Fruit fly (Drosophila melanogaster) whole organism, embryonic: ENCODE results near the gene ssp.

Source experiments
- ATbp ChIP-seq: fragments of 200-800 bp; sonication (Bioruptor generic); optimal IDR thresholded peaks from 2 replicates; lab custom pipeline; 2017; ENCODE audit warnings: missing biosample characterization, mild to moderate bottlenecking, missing genetic modification characterization, missing genetic modification reagents
- Blimp-1 ChIP-seq: fragments of 200-800 bp; sonication (Bioruptor generic); optimal IDR thresholded peaks from 3 replicates; lab custom pipeline; 2018; ENCODE audit warnings: missing biosample characterization, missing genetic modification characterization, mild to moderate bottlenecking, moderate library complexity, missing genetic modification reagents
- CG10431 ChIP-seq: fragments of 200-800 bp; sonication (Bioruptor generic); optimal IDR thresholded peaks from 3 replicates; lab custom pipeline; 2018; ENCODE audit warnings: missing biosample characterization, mild to moderate bottlenecking, missing genetic modification characterization
- CG10543 ChIP-seq: fragments of 200-800 bp; sonication (Bioruptor generic); optimal IDR thresholded peaks from 3 replicates; lab custom pipeline; 2017; ENCODE audit warnings: missing biosample characterization, mild to moderate bottlenecking, missing genetic modification characterization, moderate library complexity
- CG10654 ChIP-seq: fragments of 200-800 bp; sonication (Bioruptor generic); optimal IDR thresholded peaks from 2 replicates; lab custom pipeline; 2016; ENCODE audit warnings: missing biosample characterization, missing genetic modification characterization
- CG12769 ChIP-seq: fragments of 200-800 bp; sonication (Bioruptor generic); optimal IDR thresholded peaks from 2 replicates; lab custom pipeline; 2019; ENCODE audit warnings: missing biosample characterization, mild to moderate bottlenecking, missing genetic modification characterization, moderate library complexity
- CG13424 ChIP-seq: fragments of 200-800 bp; sonication (Bioruptor generic); optimal IDR thresholded peaks from 2 replicates; lab custom pipeline; 2019; ENCODE audit warnings: missing biosample characterization, mild to moderate bottlenecking, missing genetic modification characterization, moderate library complexity
- CG13775 ChIP-seq: fragments of 200-800 bp; sonication (Bioruptor generic); optimal IDR thresholded peaks from 3 replicates; lab custom pipeline; 2017; ENCODE audit warnings: missing biosample characterization, mild to moderate bottlenecking, missing genetic modification characterization
- CG2199 ChIP-seq: fragments of 200-800 bp; sonication (Bioruptor generic); IDR thresholded peaks from 3 replicates; pipeline ENCODE4 v1.3.6; 2022; ENCODE audit warnings: missing biosample characterization, missing genetic modification characterization
- CG2712 ChIP-seq: fragments of 200-800 bp; optimal IDR thresholded peaks from 3 replicates; lab custom pipeline; 2019; ENCODE audit warnings: missing biosample characterization, mild to moderate bottlenecking, missing genetic modification characterization, moderate library complexity
- CG34224 ChIP-seq: fragments of 200-800 bp; sonication (Bioruptor generic); IDR thresholded peaks from 3 replicates; pipeline ENCODE4 v1.3.6; 2022; ENCODE audit warnings: missing biosample characterization, missing genetic modification characterization; ENCODE audit not compliant: partially characterized antibody
- CG34376 ChIP-seq: fragments of 200-800 bp; sonication (Bioruptor generic); optimal IDR thresholded peaks from 2 replicates; lab custom pipeline; 2018; ENCODE audit warnings: missing biosample characterization, mild to moderate bottlenecking, missing genetic modification characterization
- CG5180 ChIP-seq: fragments of 200-800 bp; sonication (Bioruptor generic); optimal IDR thresholded peaks from 3 replicates; lab custom pipeline; 2017; ENCODE audit warnings: missing biosample characterization, missing genetic modification characterization, mild to moderate bottlenecking, moderate library complexity, missing genetic modification reagents
- CG8478 ChIP-seq: fragments of >200 bp; optimal IDR thresholded peaks from 2 replicates; lab custom pipeline; 2018
- CHES-1-like ChIP-seq: fragments of 200-800 bp; sonication (Bioruptor generic); optimal IDR thresholded peaks from 2 replicates; lab custom pipeline; 2016; ENCODE audit warnings: missing biosample characterization, missing genetic modification characterization
- Eip74EF ChIP-seq, 2 experiments: fragments of 200-800 bp in 1 of 2; fragments of >200 bp in 1 of 2; sonication (Bioruptor generic) in 1 of 2; optimal IDR thresholded peaks; 2 replicates each; lab custom pipeline; 2017 to 2019; ENCODE audit warnings: missing biosample characterization in 2 of 2, missing genetic modification characterization in 2 of 2, mild to moderate bottlenecking in 1 of 2, moderate library complexity in 1 of 2
- H2.0 ChIP-seq: fragments of 200-800 bp; sonication (Bioruptor generic); IDR thresholded peaks from 2 replicates; pipeline ENCODE4 v1.3.6; 2022; ENCODE audit warnings: missing biosample characterization, missing genetic modification characterization
- MTF-1 ChIP-seq: fragments of 200-800 bp; sonication (Bioruptor generic); optimal IDR thresholded peaks from 2 replicates; lab custom pipeline; 2018; ENCODE audit warnings: missing biosample characterization, mild to moderate bottlenecking, missing genetic modification characterization, borderline replicate concordance
- Mad ChIP-seq: fragments of 200-800 bp; sonication (Bioruptor generic); optimal IDR thresholded peaks from 2 replicates; lab custom pipeline; 2016; ENCODE audit warnings: missing biosample characterization, missing genetic modification characterization
- Med ChIP-seq: fragments of 200-800 bp; sonication (Bioruptor generic); peaks from one replicate; lab custom pipeline; 2016; ENCODE audit warnings: missing biosample characterization, missing genetic modification characterization, mild to moderate bottlenecking, inconsistent platforms, moderate library complexity
- PHDP ChIP-seq: fragments of 200-800 bp; sonication (Bioruptor generic); optimal IDR thresholded peaks from 3 replicates; lab custom pipeline; 2018; ENCODE audit warnings: missing biosample characterization, mild to moderate bottlenecking, missing genetic modification characterization, moderate library complexity
- Pdp1 ChIP-seq, 2 experiments: fragments of 200-800 bp; sonication (Bioruptor generic); optimal IDR thresholded peaks; 3 replicates each; lab custom pipeline; 2016; ENCODE audit warnings: missing biosample characterization in 2 of 2, missing genetic modification characterization in 2 of 2, mild to moderate bottlenecking in 1 of 2, moderate library complexity in 1 of 2
- Vsx1 ChIP-seq: fragments of 200-800 bp; sonication (Bioruptor generic); optimal IDR thresholded peaks from 2 replicates; lab custom pipeline; 2017; ENCODE audit warnings: missing biosample characterization, mild to moderate bottlenecking, missing genetic modification characterization, missing genetic modification reagents
- dmrt99B ChIP-seq: fragments of 200-800 bp; sonication (Bioruptor generic); optimal IDR thresholded peaks from 2 replicates; lab custom pipeline; 2018; ENCODE audit warnings: missing biosample characterization, mild to moderate bottlenecking, missing genetic modification characterization, moderate library complexity
- exex ChIP-seq: fragments of 200-800 bp; sonication (Bioruptor generic); optimal IDR thresholded peaks from 4 replicates; lab custom pipeline; 2018; ENCODE audit warnings: missing biosample characterization, mild to moderate bottlenecking, missing genetic modification characterization, moderate library complexity
- fd96Cb ChIP-seq: fragments of 200-800 bp; sonication (Bioruptor generic); optimal IDR thresholded peaks from 2 replicates; lab custom pipeline; 2018; ENCODE audit warnings: missing biosample characterization, mild to moderate bottlenecking, missing genetic modification characterization, moderate library complexity
- grn ChIP-seq: fragments of 200-800 bp; sonication (Bioruptor generic); optimal IDR thresholded peaks from 3 replicates; lab custom pipeline; 2017; ENCODE audit warnings: missing biosample characterization, missing genetic modification characterization
- kni ChIP-seq: fragments of 200-800 bp; sonication (Bioruptor generic); optimal IDR thresholded peaks from 3 replicates; lab custom pipeline; 2017; ENCODE audit warnings: mild to moderate bottlenecking, missing biosample characterization, missing genetic modification reagents, missing genetic modification characterization
- lab ChIP-seq: fragments of 200-800 bp; sonication (Bioruptor generic); optimal IDR thresholded peaks from 3 replicates; lab custom pipeline; 2017; ENCODE audit warnings: missing biosample characterization, missing genetic modification characterization, mild to moderate bottlenecking, moderate library complexity, missing genetic modification reagents
- lbe ChIP-seq: fragments of 200-800 bp; sonication (Bioruptor generic); optimal IDR thresholded peaks from 2 replicates; lab custom pipeline; 2016; ENCODE audit warnings: missing biosample characterization, mild to moderate bottlenecking, missing genetic modification characterization
- lmd ChIP-seq: fragments of 200-800 bp; sonication (Bioruptor generic); IDR thresholded peaks from 2 replicates; pipeline ENCODE4 v1.3.6; 2022; ENCODE audit warnings: missing biosample characterization, missing genetic modification characterization
- mirr ChIP-seq: fragments of 200-800 bp; sonication (Bioruptor generic); optimal IDR thresholded peaks from 3 replicates; lab custom pipeline; 2018; ENCODE audit warnings: missing biosample characterization, mild to moderate bottlenecking, missing genetic modification characterization
- nerfin-2 ChIP-seq: fragments of 200-800 bp; sonication (Bioruptor generic); IDR thresholded peaks from 2 replicates; pipeline ENCODE4 v1.3.6; 2022; ENCODE audit warnings: missing biosample characterization, missing genetic modification characterization; ENCODE audit not compliant: partially characterized antibody
- onecut ChIP-seq: fragments of 200-800 bp; sonication (Bioruptor generic); IDR thresholded peaks from 2 replicates; pipeline ENCODE4 v1.3.6; 2022; ENCODE audit warnings: missing biosample characterization, missing genetic modification characterization
- otp ChIP-seq: fragments of 200-800 bp; sonication (Bioruptor generic); IDR thresholded peaks from 3 replicates; pipeline ENCODE4, ENCODE4 v1.3.6; 2022; ENCODE audit warnings: missing biosample characterization, missing genetic modification characterization
- scrt ChIP-seq: fragments of 200-800 bp; sonication (Bioruptor generic); optimal IDR thresholded peaks from 2 replicates; lab custom pipeline; 2018; ENCODE audit warnings: missing biosample characterization, mild to moderate bottlenecking, missing genetic modification characterization, moderate library complexity
- sens ChIP-seq: fragments of 200-800 bp; sonication (Bioruptor generic); peaks from one replicate; lab custom pipeline; 2016; ENCODE audit warnings: missing biosample characterization, missing genetic modification characterization
- slbo ChIP-seq: fragments of 200-800 bp; sonication (Bioruptor generic); IDR thresholded peaks from 2 replicates; pipeline ENCODE4 v1.3.6; 2022; ENCODE audit warnings: missing biosample characterization, missing genetic modification characterization
- sqz ChIP-seq: fragments of 200-800 bp; sonication (Bioruptor generic); optimal IDR thresholded peaks from 3 replicates; lab custom pipeline; 2018; ENCODE audit warnings: missing biosample characterization, mild to moderate bottlenecking, missing genetic modification characterization
- sug ChIP-seq: fragments of 200-800 bp; optimal IDR thresholded peaks from 2 replicates; lab custom pipeline; 2019; ENCODE audit warnings: missing biosample characterization, mild to moderate bottlenecking, missing genetic modification characterization, moderate library complexity
- tgo ChIP-seq: fragments of 200-800 bp; sonication (Bioruptor generic); IDR thresholded peaks from 3 replicates; pipeline ENCODE4 v1.3.6; 2022; ENCODE audit warnings: missing biosample characterization, missing genetic modification characterization
- trh ChIP-seq: fragments of 200-800 bp; sonication (Bioruptor generic); optimal IDR thresholded peaks from 2 replicates; lab custom pipeline; 2016; ENCODE audit warnings: missing biosample characterization, missing genetic modification characterization
- twi ChIP-seq: fragments of 200-800 bp; optimal IDR thresholded peaks from 2 replicates; lab custom pipeline; 2019; ENCODE audit warnings: missing biosample characterization, mild to moderate bottlenecking, missing genetic modification characterization, moderate library complexity
- vfl ChIP-seq: fragments of 200-800 bp; sonication (Bioruptor generic); optimal IDR thresholded peaks from 2 replicates; lab custom pipeline; 2016; ENCODE audit warnings: missing biosample characterization, missing genetic modification characterization
- z ChIP-seq: fragments of 200-800 bp; sonication (Bioruptor generic); IDR thresholded peaks from 3 replicates; pipeline ENCODE4 v1.3.6; 2022; ENCODE audit warnings: missing biosample characterization, missing genetic modification characterization

Gene ssp

DNA sequence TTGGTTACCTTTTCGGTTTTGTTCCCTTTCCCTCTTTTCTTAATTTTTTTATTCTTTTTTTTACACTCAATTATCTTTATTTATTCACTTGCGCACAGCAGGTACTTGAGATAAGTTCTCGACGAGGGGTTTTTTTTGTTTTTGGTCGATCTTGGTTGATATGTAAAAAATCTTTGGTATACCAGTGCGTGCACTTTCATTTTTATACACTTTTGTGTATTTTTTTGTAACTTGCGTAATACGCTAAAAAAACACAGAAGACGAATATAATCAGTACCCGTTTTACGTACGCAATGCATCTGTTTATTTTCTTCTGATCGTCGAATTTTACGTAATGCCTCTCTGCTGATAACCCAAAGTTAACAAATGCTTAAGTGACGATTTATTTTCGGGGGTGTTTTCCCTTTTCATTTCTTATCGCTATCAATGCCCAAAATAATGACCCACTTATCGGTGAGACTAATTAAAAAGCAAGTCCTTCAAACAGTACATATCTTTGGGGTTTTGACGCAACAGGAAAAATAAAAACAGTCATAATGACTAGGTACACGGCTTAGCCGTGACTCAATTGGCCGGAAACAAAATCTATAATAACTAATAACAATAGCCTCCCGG lies 38.6 kb upstream of the ssp start:
- TF ChIP-seq sug (tag; lab: Kevin White, UChicago) (peak; percentile 55), slbo (GFP tag; lab: Robert Waterston, UW) (no peak), CG12769 (tag; lab: Kevin White, UChicago) (peak; percentile 17), grn (GFP tag; lab: Kevin White, UChicago) (peak; percentile 47), MTF-1 (GFP tag; lab: Kevin White, UChicago) (no peak), exex (tag; lab: Kevin White, UChicago) (peak; percentile 95), CG34224 (no peak), CG13424 (tag; lab: Kevin White, UChicago) (no peak), CG34376 (peak; percentile 14), mirr (GFP tag; lab: Kevin White, UChicago) (peak; percentile 76), vfl (GFP tag; lab: Kevin White, UChicago) (no peak), kni (GFP tag; lab: Kevin White, UChicago) (peak; percentile 44), scrt (GFP tag; lab: Kevin White, UChicago) (no peak), Pdp1 (GFP tag; optimal IDR thresholded peaks at IDR 0.05; lab: Kevin White, UChicago) (peak in 1 of 2 experiments; percentile 90), sens (peak; percentile 36), sqz (GFP tag; lab: Kevin White, UChicago) (peak; percentile 82), lbe (GFP tag; lab: Kevin White, UChicago) (peak; percentile 3), H2.0 (GFP tag; lab: Robert Waterston, UW) (no peak), Vsx1 (GFP tag; lab: Kevin White, UChicago) (peak; percentile 64), PHDP (tag; lab: Kevin White, UChicago) (no peak), tgo (no peak), CG10543 (GFP tag; lab: Kevin White, UChicago) (peak; percentile 7), CG10431 (GFP tag; lab: Kevin White, UChicago) (no peak), Mad (GFP tag; lab: Kevin White, UChicago) (no peak), Blimp-1 (GFP tag; lab: Kevin White, UChicago) (peak; percentile 12), dmrt99B (tag; lab: Kevin White, UChicago) (no peak)

dm6 chr3L:12080423-12080822 lies 37.6 kb upstream of the ssp start:
- TF ChIP-seq CG5180 (GFP tag; lab: Kevin White, UChicago), result peak; percentile 59
- TF ChIP-seq CG2199, result peak; percentile 52; the same call in 1 of the 3 replicates
- peak; percentile 68 for TF ChIP-seq Med (GFP tag; lab: Kevin White, UChicago)
- no peak for TF ChIP-seq nerfin-2 (GFP tag; lab: Robert Waterston, UW)
- TF ChIP-seq twi (tag; lab: Kevin White, UChicago), result no peak
- TF ChIP-seq lab, result peak; percentile 24
- TF ChIP-seq, all 482 proteins: peak for 4

dm6 chr3L:12081679-12082520 lies 36.2 kb upstream of the ssp start, which contains the start of gene Sema5c:
Sema5c (minus strand) TSS chr3L:12081830.
- TF ChIP-seq CG10654 (GFP tag; lab: Kevin White, UChicago), result peak; percentile 9
- TF ChIP-seq ATbp (GFP tag; lab: Kevin White, UChicago), result peak; percentile 24
- TF ChIP-seq z (GFP tag; lab: Robert Waterston, UW), result 0 out of 3 replicates have a peak, but pooled peaks have one; percentile 51
- peak; percentile 40 for TF ChIP-seq lmd (GFP tag; lab: Robert Waterston, UW)
- TF ChIP-seq otp (GFP tag; lab: Robert Waterston, UW), result 0 out of 3 replicates have a peak, but pooled peaks have one; percentile 25
- TF ChIP-seq CG8478 (lab: Kevin White, UChicago), result no peak
- peak; percentile 60 for TF ChIP-seq fd96Cb (tag; lab: Kevin White, UChicago)
- peak; percentile 27 for TF ChIP-seq onecut
- no peak for TF ChIP-seq Eip74EF (GFP tag; optimal IDR thresholded peaks at IDR 0.05; lab: Kevin White, UChicago)
- TF ChIP-seq trh, result peak; percentile 57
- TF ChIP-seq CG2712 (tag; lab: Kevin White, UChicago), result peak; percentile 85
- peak; percentile 20 for TF ChIP-seq CHES-1-like (GFP tag; lab: Kevin White, UChicago)
- peak; percentile 87 for TF ChIP-seq CG13775 (GFP tag; lab: Kevin White, UChicago)
